Fruit fly (Drosophila melanogaster): Measurements from ENCODE around the gene bnb.

Gene bnb

dm6 chrX:18783417-18784123 lies 13.9 kb downstream of the bnb start, which contains the start of gene CG18259 (continued):
- TF ChIP-seq CG12659 (GFP tag; optimal IDR thresholded peaks at IDR 0.05) (peak; percentile 60), CG4424 (GFP tag; optimal IDR thresholded peaks at IDR 0.05) (no peak), Abd-B (GFP tag; optimal IDR thresholded peaks at IDR 0.05) (peak; percentile 15), odd (GFP tag; optimal IDR thresholded peaks at IDR 0.05) (no peak), chn (GFP tag; optimal IDR thresholded peaks at IDR 0.05) (no peak), usp (GFP tag; optimal IDR thresholded peaks at IDR 0.05) (no peak), sr (GFP tag; IDR thresholded peaks at IDR 0.05) (no peak), CG7372 (GFP tag; IDR thresholded peaks at IDR 0.05) (no peak), peb (GFP tag; IDR thresholded peaks at IDR 0.05) (no peak), Ets65A (GFP tag) (no peak), CG15514 (GFP tag; optimal IDR thresholded peaks at IDR 0.05) (peak; percentile 31), CG32767 (GFP tag; IDR thresholded peaks at IDR 0.05) (no peak), CG8944 (GFP tag; optimal IDR thresholded peaks at IDR 0.05) (no peak), CG18011 (GFP tag; optimal IDR thresholded peaks at IDR 0.05) (no peak), sna (GFP tag; IDR thresholded peaks at IDR 0.05; ENCODE audit: partially characterized antibody) (peak; percentile 70; the same call in 1 of the 2 replicates), Sry-β (GFP tag; optimal IDR thresholded peaks at IDR 0.05) (no peak), CG6175 (GFP tag; IDR thresholded peaks at IDR 0.05) (no peak), gem (tag; optimal IDR thresholded peaks at IDR 0.05) (peak; percentile 29), CG13296 (GFP tag; optimal IDR thresholded peaks at IDR 0.05) (no peak), Dref (GFP tag; IDR thresholded peaks at IDR 0.05) (peak; percentile 60), nerfin-2 (GFP tag; IDR thresholded peaks at IDR 0.05; ENCODE audit: partially characterized antibody) (0 out of 2 replicates have a peak, but pooled peaks have one; percentile 38), klu (GFP tag; IDR thresholded peaks at IDR 0.05) (no peak), CG4617 (GFP tag; optimal IDR thresholded peaks at IDR 0.05; ENCODE audit: borderline replicate concordance) (peak; percentile 52), CG12071 (GFP tag; optimal IDR thresholded peaks at IDR 0.05) (no peak), lov (optimal IDR thresholded peaks at IDR 0.05) (no peak), lov (GFP tag; IDR thresholded peaks at IDR 0.05) (no peak), org-1 (GFP tag; optimal IDR thresholded peaks at IDR 0.05) (no peak), grau (tag; optimal IDR thresholded peaks at IDR 0.05) (peak; percentile 20), sens (GFP tag) (peak; percentile 60), mld (GFP tag; IDR thresholded peaks at IDR 0.05; ENCODE audit: partially characterized antibody) (no peak), slp2 (GFP tag; optimal IDR thresholded peaks at IDR 0.05) (no peak), CG10959 (GFP tag; IDR thresholded peaks at IDR 0.05) (no peak), dati (GFP tag; IDR thresholded peaks at IDR 0.05) (no peak), CG16815 (GFP tag; optimal IDR thresholded peaks at IDR 0.05) (no peak), CG11504 (tag; optimal IDR thresholded peaks at IDR 0.05) (peak; percentile 41), CG10366 (GFP tag; IDR thresholded peaks at IDR 0.05) (no peak), Poxn (GFP tag; IDR thresholded peaks at IDR 0.05) (no peak), maf-S (GFP tag; optimal IDR thresholded peaks at IDR 0.05) (no peak), Asciz (GFP tag; optimal IDR thresholded peaks at IDR 0.05) (no peak), Six4 (GFP tag; optimal IDR thresholded peaks at IDR 0.05) (no peak), MBD-R2 (GFP tag; IDR thresholded peaks at IDR 0.05) (peak; percentile 33; the same call in 1 of the 2 replicates), luna (GFP tag; optimal IDR thresholded peaks at IDR 0.05) (no peak), Nf-YA (GFP tag; IDR thresholded peaks at IDR 0.05) (no peak), PHDP (tag; optimal IDR thresholded peaks at IDR 0.05) (no peak), Antp (GFP tag; optimal IDR thresholded peaks at IDR 0.05) (no peak), slou (GFP tag; optimal IDR thresholded peaks at IDR 0.05) (no peak), Fer3 (tag; optimal IDR thresholded peaks at IDR 0.05) (no peak), cad (GFP tag; optimal IDR thresholded peaks at IDR 0.05) (no peak), CrebB (tag; optimal IDR thresholded peaks at IDR 0.05) (no peak), vfl (GFP tag; optimal IDR thresholded peaks at IDR 0.05) (no peak), CG6654 (GFP tag; optimal IDR thresholded peaks at IDR 0.05) (no peak)
